Worm (Caenorhabditis elegans) whole organism, late embryonic: ENCODE measurements around the gene nlp-61.
A peak's percentile ranks its signal among the peaks of the same experiment; 100 is the strongest.

Source experiments
- K09A11.1 ChIP-seq: sonication (generic microtip); optimal IDR thresholded peaks from 2 replicates; lab custom pipeline; 2017; ENCODE audit warnings: antibody characterized with exemption, mild to moderate bottlenecking, missing genetic modification characterization, missing compliant biosample characterization; ENCODE audit not compliant: insufficient read depth
- Y22D7AL.16 ChIP-seq: sonication (generic microtip); optimal IDR thresholded peaks from 2 replicates; lab custom pipeline; 2016; ENCODE audit warnings: missing genetic modification characterization, missing compliant biosample characterization
- ahr-1 ChIP-seq: sonication (generic microtip); optimal IDR thresholded peaks from 2 replicates; lab custom pipeline; 2016; ENCODE audit warnings: missing genetic modification characterization, missing compliant biosample characterization
- ceh-18 ChIP-seq: sonication (generic microtip); optimal IDR thresholded peaks from 2 replicates; lab custom pipeline; 2016; ENCODE audit warnings: missing genetic modification characterization, missing compliant biosample characterization
- ceh-19 ChIP-seq: fragments of 200-800 bp; sonication (Bioruptor generic); optimal IDR thresholded peaks from 2 replicates; lab custom pipeline; 2018; ENCODE audit warnings: mild to moderate bottlenecking, missing genetic modification characterization, missing compliant biosample characterization
- ceh-2 ChIP-seq: sonication (generic microtip); optimal IDR thresholded peaks from 2 replicates; lab custom pipeline; 2016; ENCODE audit warnings: missing genotype, missing genetic modification characterization, missing compliant biosample characterization
- ceh-22 ChIP-seq: sonication (generic microtip); optimal IDR thresholded peaks from 2 replicates; lab custom pipeline; 2017; ENCODE audit warnings: missing biosample characterization, missing genetic modification characterization
- ceh-31 ChIP-seq: sonication (generic microtip); optimal IDR thresholded peaks from 2 replicates; lab custom pipeline; 2016; ENCODE audit warnings: missing genetic modification characterization, missing compliant biosample characterization
- ceh-34 ChIP-seq: sonication (generic microtip); optimal IDR thresholded peaks from 2 replicates; lab custom pipeline; 2016; ENCODE audit warnings: mild to moderate bottlenecking, missing genetic modification characterization, missing compliant biosample characterization
- ceh-45 ChIP-seq: fragments of 200-800 bp; sonication (Bioruptor generic); IDR thresholded peaks from 2 replicates; pipeline ENCODE4 v1.3.6; 2022; ENCODE audit warnings: missing genetic modification reagents, missing genetic modification characterization, missing compliant biosample characterization
- ceh-48 ChIP-seq: sonication (generic microtip); optimal IDR thresholded peaks from 2 replicates; lab custom pipeline; 2016; ENCODE audit warnings: missing genetic modification characterization, inconsistent platforms, missing compliant biosample characterization
- ceh-6 ChIP-seq: fragments of 200-800 bp; sonication (Bioruptor generic); optimal IDR thresholded peaks from 2 replicates; lab custom pipeline; 2018; ENCODE audit warnings: mild to moderate bottlenecking, missing genetic modification characterization, missing compliant biosample characterization
- dmd-4 ChIP-seq: sonication (generic microtip); optimal IDR thresholded peaks from 2 replicates; lab custom pipeline; 2016; ENCODE audit warnings: borderline replicate concordance, missing genetic modification characterization, missing compliant biosample characterization
- elt-2 ChIP-seq: sonication (generic microtip); optimal IDR thresholded peaks from 2 replicates; lab custom pipeline; 2016; ENCODE audit warnings: missing genetic modification reagents, missing genetic modification characterization, missing compliant biosample characterization
- elt-4 ChIP-seq: sonication (generic microtip); optimal IDR thresholded peaks from 2 replicates; lab custom pipeline; 2016; ENCODE audit warnings: missing genetic modification characterization, missing compliant biosample characterization
- ets-4 ChIP-seq: sonication (generic microtip); optimal IDR thresholded peaks from 2 replicates; lab custom pipeline; 2016; ENCODE audit warnings: missing genetic modification characterization, missing compliant biosample characterization
- eyg-1 ChIP-seq: sonication (generic microtip); optimal IDR thresholded peaks from 2 replicates; lab custom pipeline; 2016; ENCODE audit warnings: missing genotype, missing genetic modification characterization, missing compliant biosample characterization
- fax-1 ChIP-seq: sonication (generic microtip); optimal IDR thresholded peaks from 2 replicates; lab custom pipeline; 2016; ENCODE audit warnings: missing genotype, missing genetic modification characterization, missing compliant biosample characterization
- fkh-6 ChIP-seq: sonication (generic microtip); optimal IDR thresholded peaks from 2 replicates; lab custom pipeline; 2016; ENCODE audit warnings: missing genetic modification characterization, missing compliant biosample characterization
- hlh-15 ChIP-seq: sonication (generic microtip); optimal IDR thresholded peaks from 2 replicates; lab custom pipeline; 2016; ENCODE audit warnings: missing genetic modification characterization, missing compliant biosample characterization
- hlh-6 ChIP-seq: sonication (generic microtip); optimal IDR thresholded peaks from 2 replicates; lab custom pipeline; 2016; ENCODE audit warnings: missing genotype, missing genetic modification characterization, missing compliant biosample characterization
- nhr-11 ChIP-seq: fragments of 150-350 bp; optimal IDR thresholded peaks from 2 replicates; lab custom pipeline; 2014; ENCODE audit warnings: missing biosample characterization, missing genetic modification characterization
- nhr-232 ChIP-seq: sonication (generic microtip); optimal IDR thresholded peaks from 2 replicates; lab custom pipeline; 2016; ENCODE audit warnings: missing genetic modification characterization, missing compliant biosample characterization
- npax-4 ChIP-seq: sonication (generic microtip); optimal IDR thresholded peaks from 2 replicates; lab custom pipeline; 2016; ENCODE audit warnings: missing genetic modification characterization, missing compliant biosample characterization
- odd-2 ChIP-seq: sonication (generic microtip); optimal IDR thresholded peaks from 2 replicates; lab custom pipeline; 2017; ENCODE audit warnings: antibody characterized with exemption, mild to moderate bottlenecking, missing genetic modification characterization, missing compliant biosample characterization
- pag-3 ChIP-seq: sonication (generic microtip); optimal IDR thresholded peaks from 2 replicates; lab custom pipeline; 2016; ENCODE audit warnings: missing compliant biosample characterization, missing genetic modification characterization, borderline replicate concordance
- pat-9 ChIP-seq: fragments of 200-800 bp; sonication (Bioruptor generic); optimal IDR thresholded peaks from 2 replicates; lab custom pipeline; 2018; ENCODE audit warnings: mild to moderate bottlenecking, missing genetic modification characterization, moderate library complexity, missing compliant biosample characterization
- pha-2 ChIP-seq: sonication (generic microtip); optimal IDR thresholded peaks from 2 replicates; lab custom pipeline; 2017; ENCODE audit warnings: mild to moderate bottlenecking, missing genetic modification characterization, missing compliant biosample characterization
- pros-1 ChIP-seq: fragments of 150-350 bp; optimal IDR thresholded peaks from 2 replicates; lab custom pipeline; 2014; ENCODE audit warnings: missing biosample characterization, missing genetic modification reagents, missing genetic modification characterization
- ref-2 ChIP-seq: sonication (generic microtip); optimal IDR thresholded peaks from 2 replicates; lab custom pipeline; 2016; ENCODE audit warnings: missing genetic modification characterization, missing compliant biosample characterization
- rnt-1 ChIP-seq: sonication (generic microtip); optimal IDR thresholded peaks from 2 replicates; lab custom pipeline; 2016; ENCODE audit warnings: missing genetic modification characterization, missing compliant biosample characterization
- sox-2 ChIP-seq: fragments of 200-800 bp; sonication (Bioruptor generic); IDR thresholded peaks from 2 replicates; pipeline ENCODE4 v1.3.6; 2022; ENCODE audit warnings: missing genetic modification reagents, missing genetic modification characterization, missing compliant biosample characterization
- sox-4 ChIP-seq: sonication (generic microtip); optimal IDR thresholded peaks from 2 replicates; lab custom pipeline; 2017; ENCODE audit warnings: mild to moderate bottlenecking, missing genetic modification characterization, inconsistent platforms, missing compliant biosample characterization
- tbx-7 ChIP-seq: sonication (generic microtip); optimal IDR thresholded peaks from 2 replicates; lab custom pipeline; 2016; ENCODE audit warnings: missing genotype, missing genetic modification characterization, missing compliant biosample characterization
- ttx-3 ChIP-seq: sonication (generic microtip); optimal IDR thresholded peaks from 2 replicates; lab custom pipeline; 2016; ENCODE audit warnings: missing genetic modification reagents, missing genetic modification characterization, missing compliant biosample characterization
- unc-42 ChIP-seq: sonication (generic microtip); optimal IDR thresholded peaks from 2 replicates; lab custom pipeline; 2016; ENCODE audit warnings: missing genotype, missing genetic modification characterization, missing compliant biosample characterization
- unc-55 ChIP-seq: sonication (generic microtip); optimal IDR thresholded peaks from 2 replicates; lab custom pipeline; 2017; ENCODE audit warnings: missing biosample characterization, missing genetic modification reagents, missing genetic modification characterization
- ztf-16 ChIP-seq: sonication (generic microtip); optimal IDR thresholded peaks from 2 replicates; lab custom pipeline; 2017; ENCODE audit warnings: missing genetic modification characterization, missing compliant biosample characterization

The nlp-61 gene

DNA sequence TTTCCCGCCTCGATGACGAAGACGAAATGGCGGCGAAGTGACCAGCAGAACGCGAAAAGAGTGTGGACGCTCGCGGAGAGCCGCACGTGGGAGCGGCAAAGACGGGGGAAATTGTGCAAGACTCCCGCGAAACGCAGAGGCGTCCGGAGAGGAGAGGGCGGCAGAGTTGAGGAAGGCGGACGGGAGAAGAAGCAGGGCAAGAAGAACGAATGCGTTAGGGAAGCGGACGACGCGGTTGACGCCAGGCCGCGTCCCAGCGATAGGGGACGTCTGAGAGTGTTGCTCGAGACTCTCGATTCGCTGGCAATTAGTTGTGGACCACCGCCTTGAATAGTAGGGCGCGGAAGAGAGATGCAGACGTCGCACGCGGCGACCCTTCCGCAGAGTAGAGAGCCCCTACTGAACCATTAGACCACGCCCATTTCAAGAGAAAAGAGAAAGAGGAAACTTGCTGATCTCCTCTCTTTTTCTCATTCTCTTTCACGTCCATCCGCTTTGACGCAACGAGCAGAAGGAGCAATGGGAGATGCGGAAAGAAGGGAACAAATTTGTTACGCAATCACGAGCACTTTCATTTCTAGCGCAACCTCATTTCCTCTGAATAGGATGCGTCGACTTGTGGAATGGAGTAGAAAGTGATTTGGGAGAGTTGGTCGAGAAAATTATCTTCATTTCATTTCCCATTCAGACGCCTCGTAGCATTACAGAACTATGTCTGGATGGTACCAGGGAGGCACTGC is 23.9 kb downstream of the nlp-61 start (continued):
- no peak for TF ChIP-seq ref-2 (tag; lab: Kevin White, UChicago)
- peak; percentile 13 for TF ChIP-seq pha-2 (tag; lab: Kevin White, UChicago)
- TF ChIP-seq Y22D7AL.16 (tag; lab: Kevin White, UChicago): no peak
- peak; percentile 49 for TF ChIP-seq unc-42
- TF ChIP-seq ceh-48 (tag; lab: Kevin White, UChicago): no peak
- no peak for TF ChIP-seq ets-4
- peak; percentile 78 for TF ChIP-seq ceh-34 (tag; lab: Kevin White, UChicago)
- TF ChIP-seq rnt-1 (tag; lab: Kevin White, UChicago): peak; percentile 39
- no peak for TF ChIP-seq odd-2
- no peak for TF ChIP-seq eyg-1
- no peak for TF ChIP-seq ceh-45 (GFP tag; lab: Robert Waterston, UW)
- TF ChIP-seq hlh-15 (tag; lab: Kevin White, UChicago): no peak
- peak; percentile 63 for TF ChIP-seq hlh-6
- TF ChIP-seq nhr-11 (tag; lab: Kevin White, UChicago): no peak
- TF ChIP-seq unc-55 (GFP tag; lab: Kevin White, UChicago): peak; percentile 0
- TF ChIP-seq npax-4 (tag; lab: Kevin White, UChicago): no peak
- TF ChIP-seq dmd-4 (tag; lab: Kevin White, UChicago): peak; percentile 10
- no peak for TF ChIP-seq pat-9 (tag; lab: Kevin White, UChicago)
- TF ChIP-seq elt-4 (tag; lab: Kevin White, UChicago): no peak
- TF ChIP-seq fkh-6: no peak
- TF ChIP-seq K09A11.1 (tag; lab: Kevin White, UChicago): no peak
- TF ChIP-seq ceh-19 (GFP tag; lab: Kevin White, UChicago): peak; percentile 64
- TF ChIP-seq ttx-3 (tag; lab: Kevin White, UChicago): no peak
- no peak for TF ChIP-seq ceh-6
- no peak for TF ChIP-seq nhr-232
- TF ChIP-seq tbx-7 (tag; lab: Kevin White, UChicago): no peak
- no peak for TF ChIP-seq sox-2 (GFP tag; lab: Robert Waterston, UW)
- no peak for TF ChIP-seq ahr-1 (tag; lab: Kevin White, UChicago)
- no peak for TF ChIP-seq ztf-16 (tag; lab: Kevin White, UChicago)
- TF ChIP-seq fax-1: no peak
- peak; percentile 37 for TF ChIP-seq ceh-2
- TF ChIP-seq ceh-18: peak; percentile 38

DNA sequence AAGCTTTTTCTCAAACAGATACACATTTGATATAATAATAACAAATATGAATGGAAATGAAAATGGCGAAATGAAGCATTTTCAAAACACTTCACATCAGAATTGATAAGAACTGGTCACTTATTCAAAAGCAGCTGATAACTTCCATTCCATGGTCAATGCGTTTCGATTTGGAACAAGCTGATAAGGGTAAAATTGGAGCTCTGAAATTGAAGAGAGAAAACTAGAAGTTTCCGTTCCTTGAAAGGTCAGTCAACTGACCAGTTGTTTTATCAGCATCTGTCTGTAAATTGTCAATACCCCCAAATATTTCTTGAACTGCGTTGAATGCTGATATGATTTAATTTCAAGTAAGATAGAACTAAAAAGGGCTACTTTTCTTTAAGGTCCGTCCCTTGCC is 24.9 kb downstream of the nlp-61 start:
- TF ChIP-seq fkh-6 (no peak), elt-2 (peak; percentile 12), nhr-11 (tag; lab: Kevin White, UChicago) (no peak), fax-1 (no peak)

ce11 chrX:7653708-7654390 is 26.4 kb downstream of the nlp-61 start:
- TF ChIP-seq ceh-34 (tag; lab: Kevin White, UChicago): peak; percentile 87
- no peak for TF ChIP-seq pros-1
- TF ChIP-seq pag-3 (tag; lab: Kevin White, UChicago): no peak
- TF ChIP-seq ceh-31 (tag; lab: Kevin White, UChicago): peak; percentile 64
- peak; percentile 4 for TF ChIP-seq ceh-18
- peak; percentile 3 for TF ChIP-seq ceh-19 (GFP tag; lab: Kevin White, UChicago)
- no peak for TF ChIP-seq sox-4 (tag; lab: Kevin White, UChicago)
- TF ChIP-seq ceh-22 (tag; lab: Kevin White, UChicago): no peak
